Fruit fly (Drosophila melanogaster) whole organism, embryonic: Measurements from ENCODE around the gene CG2444.
A peak's percentile ranks its signal among the peaks of the same experiment; 100 is the strongest.

Source experiments
- CG10366 ChIP-seq: fragments of 200-800 bp; sonication (Bioruptor generic); IDR thresholded peaks from 2 replicates; pipeline ENCODE4 v1.3.6; 2022; ENCODE audit warnings: missing biosample characterization, missing genetic modification characterization
- CG11723 ChIP-seq: fragments of 200-800 bp; sonication (Bioruptor generic); optimal IDR thresholded peaks from 2 replicates; lab custom pipeline; 2017; ENCODE audit warnings: missing biosample characterization, mild to moderate bottlenecking, missing genetic modification characterization
- CG15011 ChIP-seq: fragments of 200-800 bp; sonication (Bioruptor generic); optimal IDR thresholded peaks from 3 replicates; lab custom pipeline; 2018; ENCODE audit warnings: missing biosample characterization, mild to moderate bottlenecking, missing genetic modification characterization
- CG15479 ChIP-seq: fragments of 200-800 bp; sonication (Bioruptor generic); optimal IDR thresholded peaks from 3 replicates; lab custom pipeline; 2019; ENCODE audit warnings: missing biosample characterization, mild to moderate bottlenecking, missing genetic modification characterization, moderate library complexity
- CG15601 ChIP-seq: fragments of 200-800 bp; sonication (Bioruptor generic); optimal IDR thresholded peaks from 3 replicates; lab custom pipeline; 2019; ENCODE audit warnings: missing biosample characterization, mild to moderate bottlenecking, missing genetic modification characterization, moderate library complexity
- CG1647 ChIP-seq: fragments of 200-800 bp; sonication (Bioruptor generic); optimal IDR thresholded peaks from 3 replicates; lab custom pipeline; 2016; ENCODE audit warnings: missing biosample characterization, missing genetic modification characterization
- CG17186 ChIP-seq: fragments of 200-800 bp; sonication (Bioruptor generic); optimal IDR thresholded peaks from 3 replicates; lab custom pipeline; 2017; ENCODE audit warnings: missing biosample characterization, missing genetic modification reagents, missing genetic modification characterization
- CG17829 ChIP-seq: fragments of 200-800 bp; optimal IDR thresholded peaks from 2 replicates; lab custom pipeline; 2019; ENCODE audit warnings: missing biosample characterization, mild to moderate bottlenecking, missing genetic modification characterization, moderate library complexity
- CG3065 ChIP-seq: fragments of 200-800 bp; sonication (Bioruptor generic); optimal IDR thresholded peaks from 2 replicates; lab custom pipeline; 2016; ENCODE audit warnings: missing biosample characterization, missing genetic modification characterization
- CG32772 ChIP-seq: fragments of 200-800 bp; sonication (Bioruptor generic); IDR thresholded peaks from 2 replicates; pipeline ENCODE4 v1.3.6; 2022; ENCODE audit warnings: missing biosample characterization, missing genetic modification characterization
- CG3281 ChIP-seq: fragments of 200-800 bp; sonication (Bioruptor generic); optimal IDR thresholded peaks from 3 replicates; lab custom pipeline; 2017; ENCODE audit warnings: missing biosample characterization, mild to moderate bottlenecking, missing genetic modification characterization
- CG4424 ChIP-seq: fragments of 200-800 bp; sonication (Bioruptor generic); optimal IDR thresholded peaks from 3 replicates; lab custom pipeline; 2016; ENCODE audit warnings: missing biosample characterization, missing genetic modification characterization
- CG7271 ChIP-seq: fragments of 200-800 bp; sonication (Bioruptor generic); optimal IDR thresholded peaks from 2 replicates; lab custom pipeline; 2018; ENCODE audit warnings: missing biosample characterization, mild to moderate bottlenecking, missing genetic modification characterization, moderate library complexity
- CG7357 ChIP-seq: fragments of 200-800 bp; sonication (Bioruptor generic); IDR thresholded peaks from 3 replicates; pipeline ENCODE4 v1.3.6; 2022; ENCODE audit warnings: missing biosample characterization, missing genetic modification characterization
- CG7372 ChIP-seq: fragments of 200-800 bp; sonication (Bioruptor generic); IDR thresholded peaks from 2 replicates; pipeline ENCODE4 v1.3.6; 2022; ENCODE audit warnings: missing biosample characterization, missing genetic modification characterization
- CG7786 ChIP-seq: fragments of 200-800 bp; sonication (Bioruptor generic); optimal IDR thresholded peaks from 2 replicates; lab custom pipeline; 2016; ENCODE audit warnings: missing biosample characterization, missing genetic modification characterization
- CG8765 ChIP-seq: fragments of 200-800 bp; sonication (Bioruptor generic); IDR thresholded peaks from 2 replicates; pipeline ENCODE4 v1.3.6; 2022; ENCODE audit warnings: missing biosample characterization, missing genetic modification characterization
- CG9437 ChIP-seq: fragments of 200-800 bp; sonication (Bioruptor generic); optimal IDR thresholded peaks from 2 replicates; lab custom pipeline; 2018; ENCODE audit warnings: missing biosample characterization, mild to moderate bottlenecking, missing genetic modification characterization
- CG9609 ChIP-seq: fragments of 200-800 bp; sonication (Bioruptor generic); optimal IDR thresholded peaks from 3 replicates; lab custom pipeline; 2016; ENCODE audit warnings: missing biosample characterization, missing genetic modification characterization
- CG9797 ChIP-seq: fragments of 200-800 bp; sonication (Bioruptor generic); optimal IDR thresholded peaks from 3 replicates; lab custom pipeline; 2018; ENCODE audit warnings: missing biosample characterization, mild to moderate bottlenecking, missing genetic modification characterization
- Chrac-16 ChIP-seq: fragments of 200-800 bp; sonication (Bioruptor generic); optimal IDR thresholded peaks from 3 replicates; lab custom pipeline; 2016; ENCODE audit warnings: missing biosample characterization, missing genetic modification characterization
- Dek ChIP-seq: fragments of 200-800 bp; sonication (Bioruptor generic); optimal IDR thresholded peaks from 3 replicates; lab custom pipeline; 2019; ENCODE audit warnings: missing biosample characterization, mild to moderate bottlenecking, missing genetic modification characterization, moderate library complexity
- Dll ChIP-seq: fragments of 200-800 bp; sonication (Bioruptor generic); IDR thresholded peaks from 4 replicates; pipeline ENCODE4 v1.3.6; 2022; ENCODE audit warnings: missing biosample characterization, missing genetic modification characterization; ENCODE audit not compliant: partially characterized antibody
- E2f1 ChIP-seq: fragments of 200-800 bp; sonication (Bioruptor generic); IDR thresholded peaks from 2 replicates; pipeline ENCODE4 v1.3.6; 2022; ENCODE audit warnings: missing biosample characterization, missing genetic modification characterization
- HLH3B ChIP-seq: fragments of 200-800 bp; sonication (Bioruptor generic); IDR thresholded peaks from 2 replicates; pipeline ENCODE4 v1.3.6; 2022; ENCODE audit warnings: missing biosample characterization, missing genetic modification characterization
- HLH4C ChIP-seq: fragments of 200-800 bp; sonication (Bioruptor generic); IDR thresholded peaks from 3 replicates; pipeline ENCODE4 v1.3.6; 2022; ENCODE audit warnings: missing biosample characterization, missing genetic modification characterization; ENCODE audit not compliant: partially characterized antibody
- HLHmδ ChIP-seq: fragments of 200-800 bp; sonication (Bioruptor generic); optimal IDR thresholded peaks from 2 replicates; lab custom pipeline; 2018; ENCODE audit warnings: missing biosample characterization, mild to moderate bottlenecking, missing genetic modification characterization, moderate library complexity
- HmgZ ChIP-seq: fragments of 200-800 bp; sonication (Bioruptor generic); optimal IDR thresholded peaks from 2 replicates; lab custom pipeline; 2018; ENCODE audit warnings: missing biosample characterization, mild to moderate bottlenecking, missing genetic modification characterization
- Mes4 ChIP-seq: fragments of 200-800 bp; sonication (Bioruptor generic); optimal IDR thresholded peaks from 2 replicates; lab custom pipeline; 2016; ENCODE audit warnings: missing biosample characterization, missing genetic modification characterization
- NFAT ChIP-seq: fragments of 200-800 bp; sonication (Bioruptor generic); IDR thresholded peaks from 2 replicates; pipeline ENCODE4 v1.3.6; 2022; ENCODE audit warnings: missing biosample characterization, missing genetic modification characterization
- Nf-YC ChIP-seq: fragments of 200-800 bp; optimal IDR thresholded peaks from 3 replicates; lab custom pipeline; 2019; ENCODE audit warnings: missing biosample characterization, mild to moderate bottlenecking, missing genetic modification characterization, moderate library complexity
- Optix ChIP-seq: fragments of 200-800 bp; sonication (Bioruptor generic); IDR thresholded peaks from 3 replicates; pipeline ENCODE4 v1.3.6; 2022; ENCODE audit warnings: missing biosample characterization, missing genetic modification characterization
- Poxn ChIP-seq: fragments of 200-800 bp; sonication (Bioruptor generic); IDR thresholded peaks from 2 replicates; pipeline ENCODE4 v1.3.6; 2022; ENCODE audit warnings: missing biosample characterization, missing genetic modification characterization
- Sin3A ChIP-seq: fragments of >200 bp; optimal IDR thresholded peaks from 2 replicates; lab custom pipeline; 2018
- Vsx1 ChIP-seq: fragments of 200-800 bp; sonication (Bioruptor generic); optimal IDR thresholded peaks from 2 replicates; lab custom pipeline; 2017; ENCODE audit warnings: missing biosample characterization, mild to moderate bottlenecking, missing genetic modification characterization, missing genetic modification reagents
- abd-A ChIP-seq: fragments of 200-800 bp; sonication (Bioruptor generic); optimal IDR thresholded peaks from 3 replicates; lab custom pipeline; 2019; ENCODE audit warnings: missing biosample characterization, mild to moderate bottlenecking, missing genetic modification characterization, moderate library complexity
- ac ChIP-seq: fragments of 200-800 bp; sonication (Bioruptor generic); optimal IDR thresholded peaks from 3 replicates; lab custom pipeline; 2017; ENCODE audit warnings: missing biosample characterization, mild to moderate bottlenecking, missing genetic modification characterization
- ash1 ChIP-seq: fragments of 200-800 bp; sonication (Bioruptor generic); optimal IDR thresholded peaks from 2 replicates; lab custom pipeline; 2018; ENCODE audit warnings: missing biosample characterization, mild to moderate bottlenecking, missing genetic modification characterization
- chif ChIP-seq, 2 experiments: fragments of 200-800 bp; sonication (Bioruptor generic); optimal IDR thresholded peaks; 3 replicates each; lab custom pipeline; 2016; ENCODE audit warnings: missing biosample characterization in 2 of 2, missing genetic modification characterization in 2 of 2
- chinmo ChIP-seq: fragments of 200-800 bp; sonication (Bioruptor generic); IDR thresholded peaks from 4 replicates; pipeline ENCODE4 v1.3.6; 2022; ENCODE audit warnings: missing biosample characterization, missing genetic modification characterization; ENCODE audit not compliant: partially characterized antibody
- dpn ChIP-seq, 2 experiments: fragments of 200-800 bp; sonication (Bioruptor generic); optimal IDR thresholded peaks; 3 replicates each; lab custom pipeline; 2016; ENCODE audit warnings: missing biosample characterization in 2 of 2, missing genetic modification characterization in 2 of 2
- emc ChIP-seq: fragments of 200-800 bp; sonication (Bioruptor generic); optimal IDR thresholded peaks from 2 replicates; lab custom pipeline; 2016; ENCODE audit warnings: missing biosample characterization, missing genetic modification characterization
- eve ChIP-seq, 2 experiments: fragments of >200 bp; optimal IDR thresholded peaks; 2 replicates each; lab custom pipeline; 2017; ENCODE audit warnings: missing biosample characterization in 2 of 2, missing genetic modification characterization in 2 of 2
- gfzf ChIP-seq: fragments of 200-800 bp; sonication (Bioruptor generic); optimal IDR thresholded peaks from 2 replicates; lab custom pipeline; 2016; ENCODE audit warnings: missing biosample characterization, mild to moderate bottlenecking, missing genetic modification characterization, moderate library complexity
- pb ChIP-seq: fragments of 200-800 bp; sonication (Bioruptor generic); optimal IDR thresholded peaks from 3 replicates; lab custom pipeline; 2016; ENCODE audit warnings: missing biosample characterization, missing genetic modification characterization
- psq ChIP-seq: fragments of 200-800 bp; sonication (Bioruptor generic); optimal IDR thresholded peaks from 2 replicates; lab custom pipeline; 2017; ENCODE audit warnings: missing biosample characterization, missing genetic modification characterization
- sens ChIP-seq: fragments of 200-800 bp; sonication (Bioruptor generic); peaks from one replicate; lab custom pipeline; 2016; ENCODE audit warnings: missing biosample characterization, missing genetic modification characterization
- sob ChIP-seq: fragments of 200-800 bp; sonication (Bioruptor generic); IDR thresholded peaks from 2 replicates; pipeline ENCODE4 v1.3.6; 2022; ENCODE audit warnings: missing biosample characterization, missing genetic modification characterization
- ttk ChIP-seq: fragments of 200-800 bp; sonication (Bioruptor generic); IDR thresholded peaks from 2 replicates; pipeline ENCODE4 v2.1.2; 2022; ENCODE audit warnings: missing biosample characterization, missing genetic modification characterization
- vnd ChIP-seq: fragments of 200-800 bp; sonication (Bioruptor generic); IDR thresholded peaks from 3 replicates; pipeline ENCODE4 v1.3.6; 2022; ENCODE audit warnings: missing biosample characterization, missing genetic modification characterization; ENCODE audit not compliant: partially characterized antibody
- vvl ChIP-seq: fragments of 200-800 bp; sonication (Bioruptor generic); IDR thresholded peaks from 2 replicates; pipeline ENCODE4 v1.3.6; 2022; ENCODE audit warnings: missing biosample characterization, missing genetic modification characterization
- zf30C ChIP-seq: fragments of 200-800 bp; sonication (Bioruptor generic); optimal IDR thresholded peaks from 3 replicates; lab custom pipeline; 2018; ENCODE audit warnings: missing biosample characterization, mild to moderate bottlenecking, missing genetic modification characterization

The CG2444 gene

dm6 chrX:11715263-11715659, 10.2 kb upstream of the CG2444 start, which contains the start of gene Amun (continued):
- no peak for TF ChIP-seq psq (GFP tag; lab: Kevin White, UChicago)
- TF ChIP-seq HLH4C (GFP tag; lab: Robert Waterston, UW) = no peak
- TF ChIP-seq CG15011 (GFP tag; lab: Kevin White, UChicago) = peak; percentile 29
- no peak for TF ChIP-seq CG7372 (GFP tag; lab: Robert Waterston, UW)
- no peak for TF ChIP-seq emc
- TF ChIP-seq CG11723 (GFP tag; lab: Kevin White, UChicago) = no peak
- TF ChIP-seq CG7271 (tag; lab: Kevin White, UChicago) = no peak
- TF ChIP-seq CG32772 (GFP tag; lab: Robert Waterston, UW) = no peak
- no peak for TF ChIP-seq CG17829 (tag; lab: Kevin White, UChicago)
- no peak for TF ChIP-seq abd-A (tag; lab: Kevin White, UChicago)
- TF ChIP-seq CG4424 (GFP tag; lab: Kevin White, UChicago) = peak; percentile 25
- TF ChIP-seq sens (GFP tag; lab: Kevin White, UChicago) = peak; percentile 80
- no peak for TF ChIP-seq CG15601 (tag; lab: Kevin White, UChicago)
- no peak for TF ChIP-seq Sin3A (lab: Kevin White, UChicago)
- no peak for TF ChIP-seq Nf-YC (tag; lab: Kevin White, UChicago)
- no peak for TF ChIP-seq chif (GFP tag; optimal IDR thresholded peaks at IDR 0.05; lab: Kevin White, UChicago)
- TF ChIP-seq Chrac-16 (GFP tag; lab: Kevin White, UChicago) = no peak
- no peak for TF ChIP-seq CG7357
- TF ChIP-seq CG9609 (GFP tag; lab: Kevin White, UChicago) = no peak
- TF ChIP-seq chinmo (GFP tag; lab: Robert Waterston, UW) = no peak
- TF ChIP-seq dpn (GFP tag; optimal IDR thresholded peaks at IDR 0.05; lab: Kevin White, UChicago) = no peak
- no peak for TF ChIP-seq Dek (tag; lab: Kevin White, UChicago)
- TF ChIP-seq gfzf (GFP tag; lab: Kevin White, UChicago) = no peak
- TF ChIP-seq E2f1 = no peak
- TF ChIP-seq sob (GFP tag; lab: Robert Waterston, UW) = peak; percentile 28
- no peak for TF ChIP-seq Optix
- TF ChIP-seq Mes4 (GFP tag; lab: Kevin White, UChicago) = no peak
- no peak for TF ChIP-seq ac (GFP tag; lab: Kevin White, UChicago)
- TF ChIP-seq HmgZ = no peak
- no peak for TF ChIP-seq Vsx1
- no peak for TF ChIP-seq CG15479 (GFP tag; lab: Kevin White, UChicago)
- TF ChIP-seq CG9797 (GFP tag; lab: Kevin White, UChicago) = no peak
- TF ChIP-seq vnd (GFP tag; lab: Robert Waterston, UW) = no peak
- TF ChIP-seq HLHmδ (GFP tag; lab: Kevin White, UChicago) = no peak
- TF ChIP-seq CG17186 (GFP tag; lab: Kevin White, UChicago) = no peak
- no peak for TF ChIP-seq zf30C (GFP tag; lab: Kevin White, UChicago)
- TF ChIP-seq CG10366 = no peak
- TF ChIP-seq CG8765 = no peak
- peak; percentile 8; the same call in 1 of the 2 replicates for TF ChIP-seq ttk (GFP tag; lab: Robert Waterston, UW)
- TF ChIP-seq pb = no peak
- no peak for TF ChIP-seq Dll (GFP tag; lab: Robert Waterston, UW)
- TF ChIP-seq NFAT (GFP tag; lab: Robert Waterston, UW) = peak; percentile 72
- TF ChIP-seq CG3281 = peak; percentile 36
- no peak for TF ChIP-seq eve (GFP tag; optimal IDR thresholded peaks at IDR 0.05; lab: Kevin White, UChicago)
- TF ChIP-seq vvl = peak; percentile 14; the same call in 1 of the 2 replicates
- TF ChIP-seq HLH3B = peak; percentile 48; the same call in 1 of the 2 replicates
- no peak for TF ChIP-seq CG1647 (GFP tag; lab: Kevin White, UChicago)
- TF ChIP-seq CG7786 = peak; percentile 13
- peak; percentile 19 for TF ChIP-seq ash1 (GFP tag; lab: Kevin White, UChicago)
- no peak for TF ChIP-seq CG3065 (GFP tag; lab: Kevin White, UChicago)
- TF ChIP-seq CG9437 (GFP tag; lab: Kevin White, UChicago) = no peak
- TF ChIP-seq Poxn (GFP tag; lab: Robert Waterston, UW) = 0 out of 2 replicates have a peak, but pooled peaks have one; percentile 17
